Worm (Caenorhabditis elegans) whole organism, L2 larva: Measurements from ENCODE around the gene Y59A8B.21.

Experiments used
- C34F6.9 ChIP-seq: fragments of 150-350 bp; optimal IDR thresholded peaks from 2 replicates; lab custom pipeline; 2014; ENCODE audit warnings: missing biosample characterization, missing genetic modification characterization
- F13H6.1 ChIP-seq: sonication (generic microtip); optimal IDR thresholded peaks from 2 replicates; lab custom pipeline; 2016; ENCODE audit warnings: missing genetic modification characterization, missing compliant biosample characterization
- R02D3.7 ChIP-seq: fragments of 150-350 bp; optimal IDR thresholded peaks from 2 replicates; lab custom pipeline; 2014; ENCODE audit warnings: missing biosample characterization, missing genetic modification characterization
- Y55F3AM.14 ChIP-seq: fragments of 200-800 bp; sonication (Bioruptor generic); optimal IDR thresholded peaks from 2 replicates; lab custom pipeline; 2018; ENCODE audit warnings: mild to moderate bottlenecking, missing genetic modification characterization, missing compliant biosample characterization
- ZK546.5 ChIP-seq: sonication (generic microtip); optimal IDR thresholded peaks from 2 replicates; lab custom pipeline; 2017; ENCODE audit warnings: missing biosample characterization, missing genetic modification characterization
- alr-1 ChIP-seq: fragments of 150-350 bp; optimal IDR thresholded peaks from 2 replicates; lab custom pipeline; 2014; ENCODE audit warnings: missing biosample characterization, missing genetic modification characterization
- aly-2 ChIP-seq: fragments of 150-350 bp; optimal IDR thresholded peaks from 2 replicates; lab custom pipeline; 2014; ENCODE audit warnings: missing biosample characterization, missing genetic modification characterization
- ama-1 ChIP-seq: fragments of 150-350 bp; optimal IDR thresholded peaks from 2 replicates; lab custom pipeline; 2018; ENCODE audit warnings: inconsistent platforms
- blmp-1 ChIP-seq: sonication (generic microtip); optimal IDR thresholded peaks from 2 replicates; lab custom pipeline; 2017; ENCODE audit warnings: missing genetic modification characterization, mild to moderate bottlenecking, missing compliant biosample characterization, antibody characterized with exemption, moderate library complexity; ENCODE audit not compliant: insufficient read depth
- ceh-82 ChIP-seq: fragments of 150-350 bp; optimal IDR thresholded peaks from 2 replicates; lab custom pipeline; 2014; ENCODE audit warnings: missing biosample characterization, missing genetic modification characterization
- dmd-4 ChIP-seq: sonication (generic microtip); optimal IDR thresholded peaks from 2 replicates; lab custom pipeline; 2017; ENCODE audit warnings: missing biosample characterization, missing genetic modification characterization
- egl-27 ChIP-seq: sonication (generic microtip); optimal IDR thresholded peaks from 3 replicates; lab custom pipeline; 2017; ENCODE audit warnings: missing biosample characterization, missing genetic modification reagents, missing genetic modification characterization
- elt-1 ChIP-seq: fragments of 150-350 bp; optimal IDR thresholded peaks from 2 replicates; lab custom pipeline; 2014; ENCODE audit warnings: missing biosample characterization, missing genetic modification characterization
- fos-1 ChIP-seq: fragments of 150-350 bp; optimal IDR thresholded peaks from 2 replicates; lab custom pipeline; 2014; ENCODE audit warnings: missing biosample characterization, missing genetic modification characterization
- lin-13 ChIP-seq: fragments of 150-350 bp; optimal IDR thresholded peaks from 2 replicates; lab custom pipeline; 2014; ENCODE audit warnings: missing biosample characterization, missing genetic modification reagents, missing genetic modification characterization
- mab-5 ChIP-seq: fragments of 150-350 bp; optimal IDR thresholded peaks from 2 replicates; lab custom pipeline; 2014; ENCODE audit warnings: missing biosample characterization, missing genetic modification characterization
- mbf-1 ChIP-seq: sonication (generic microtip); optimal IDR thresholded peaks from 2 replicates; lab custom pipeline; 2017; ENCODE audit warnings: missing biosample characterization, missing genetic modification characterization
- mdl-1 ChIP-seq, 2 experiments: fragments of 150-350 bp in 1 of 2; sonication (generic microtip) in 1 of 2; optimal IDR thresholded peaks; 2 replicates each; lab custom pipeline; 2017; ENCODE audit warnings: missing biosample characterization in 2 of 2, missing genetic modification characterization in 2 of 2
- nhr-11 ChIP-seq: fragments of 150-350 bp; optimal IDR thresholded peaks from 2 replicates; lab custom pipeline; 2014; ENCODE audit warnings: missing biosample characterization, missing genetic modification characterization
- nhr-12 ChIP-seq: fragments of 150-350 bp; optimal IDR thresholded peaks from 2 replicates; lab custom pipeline; 2014; ENCODE audit warnings: missing biosample characterization, missing genetic modification characterization
- nhr-129 ChIP-seq: fragments of 150-350 bp; optimal IDR thresholded peaks from 2 replicates; lab custom pipeline; 2014; ENCODE audit warnings: missing biosample characterization, missing genetic modification characterization
- nhr-21 ChIP-seq: fragments of 150-350 bp; optimal IDR thresholded peaks from 2 replicates; lab custom pipeline; 2014; ENCODE audit warnings: missing biosample characterization, missing genetic modification characterization
- nhr-25 ChIP-seq: fragments of 150-350 bp; sonication (generic microtip); optimal IDR thresholded peaks from 3 replicates; lab custom pipeline; 2014; ENCODE audit warnings: missing biosample characterization, missing genetic modification characterization
- peb-1 ChIP-seq: fragments of 150-350 bp; optimal IDR thresholded peaks from 2 replicates; lab custom pipeline; 2014; ENCODE audit warnings: missing biosample characterization, missing genetic modification characterization
- sem-4 ChIP-seq: fragments of 150-350 bp; optimal IDR thresholded peaks from 2 replicates; lab custom pipeline; 2014; ENCODE audit warnings: missing biosample characterization, missing genetic modification reagents, missing genetic modification characterization
- sma-3 ChIP-seq: sonication (generic microtip); optimal IDR thresholded peaks from 2 replicates; lab custom pipeline; 2016; ENCODE audit warnings: missing genetic modification reagents, missing genetic modification characterization, missing compliant biosample characterization
- sma-9 ChIP-seq, 2 experiments: fragments of 150-350 bp in 1 of 2; sonication (generic microtip) in 1 of 2; optimal IDR thresholded peaks; 2 replicates each; lab custom pipeline; 2014 to 2016; ENCODE audit warnings: missing genetic modification characterization in 2 of 2, mild to moderate bottlenecking in 1 of 2, missing biosample characterization in 1 of 2, missing compliant biosample characterization in 1 of 2, missing genetic modification reagents in 1 of 2, moderate library complexity in 1 of 2
- snpc-4 ChIP-seq: fragments of 150-350 bp; optimal IDR thresholded peaks from 2 replicates; lab custom pipeline; 2014; ENCODE audit warnings: missing biosample characterization, missing genetic modification characterization
- unc-55 ChIP-seq: fragments of 150-350 bp; sonication (generic microtip); optimal IDR thresholded peaks from 3 replicates; lab custom pipeline; 2014; ENCODE audit warnings: missing biosample characterization, missing genetic modification reagents, missing genetic modification characterization
- ztf-1 ChIP-seq: fragments of 200-800 bp; sonication (Bioruptor generic); conservative IDR thresholded peaks from 2 replicates; pipeline ENCODE4 v1.3.6; 2022; ENCODE audit warnings: missing genetic modification characterization, missing compliant biosample characterization
- ztf-11 ChIP-seq: sonication (generic microtip); optimal IDR thresholded peaks from 2 replicates; lab custom pipeline; 2017; ENCODE audit warnings: missing biosample characterization, missing genetic modification characterization

The Y59A8B.21 gene

DNA sequence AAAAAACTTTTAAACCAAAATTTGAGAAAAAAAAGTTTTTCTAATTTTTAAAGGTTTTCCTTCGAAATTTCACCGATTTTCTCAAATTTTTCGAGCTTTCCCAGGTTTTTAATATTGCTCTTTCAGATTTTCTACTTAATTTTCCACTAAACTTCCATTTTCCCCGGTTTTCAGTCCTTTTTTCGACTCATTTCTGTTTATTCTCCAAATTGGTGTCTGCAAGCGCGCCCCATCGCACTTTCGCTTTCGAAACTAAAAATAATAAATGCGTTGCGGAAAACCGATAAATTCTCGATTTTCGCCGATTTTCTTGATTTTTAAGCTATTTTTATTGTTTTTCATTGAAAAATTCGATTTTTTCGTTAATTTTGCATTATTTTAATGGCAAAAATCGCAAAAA, 35.4 kb downstream of the Y59A8B.21 start:
- TF ChIP-seq fos-1 (no peak), snpc-4 (tag; lab: Kevin White, UChicago) (no peak), mbf-1 (tag; lab: Kevin White, UChicago) (no peak), C34F6.9 (tag; lab: Kevin White, UChicago) (peak; percentile 40), ztf-1 (no peak), peb-1 (no peak), dmd-4 (tag; lab: Kevin White, UChicago) (no peak), nhr-25 (tag; lab: Kevin White, UChicago) (no peak), blmp-1 (tag; lab: Kevin White, UChicago) (peak; percentile 2), sma-9 (GFP tag; optimal IDR thresholded peaks at IDR 0.05; lab: Kevin White, UChicago) (no peak), sma-9 (tag; optimal IDR thresholded peaks at IDR 0.05; lab: Kevin White, UChicago) (no peak), alr-1 (tag; lab: Kevin White, UChicago) (no peak), R02D3.7 (no peak), ama-1 (lab: Kevin White, UChicago) (no peak), ztf-11 (tag; lab: Kevin White, UChicago) (no peak), F13H6.1 (tag; lab: Kevin White, UChicago) (no peak), unc-55 (GFP tag; lab: Kevin White, UChicago) (no peak), ceh-82 (tag; lab: Kevin White, UChicago) (no peak)

DNA sequence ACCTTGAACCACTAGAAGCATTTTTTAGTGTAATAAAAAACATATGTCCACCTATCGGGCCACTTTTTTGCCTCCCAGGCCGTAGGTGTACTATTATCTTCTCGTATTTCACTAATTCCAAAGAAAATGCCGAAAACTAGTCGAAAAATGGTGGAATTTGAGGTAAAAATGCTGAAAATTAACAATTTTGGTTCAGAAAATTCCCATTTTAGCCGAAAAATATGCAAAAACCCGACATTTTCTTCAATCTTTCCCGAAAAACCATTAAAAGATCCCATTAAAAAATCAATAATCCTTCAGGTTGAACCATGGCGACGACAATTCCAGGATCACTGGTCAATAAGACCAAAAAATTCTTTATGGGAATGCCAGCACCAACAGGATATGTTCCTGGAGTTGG, 36.1 kb downstream of the Y59A8B.21 start, which contains the start of gene prp-6:
Gene prp-6, plus strand, starts transcription at position 301 of the 400 bp plus-strand sequence.
- TF ChIP-seq egl-27 (tag; lab: Kevin White, UChicago) (no peak), lin-13 (GFP tag; lab: Kevin White, UChicago) (no peak), ZK546.5 (tag; lab: Kevin White, UChicago) (no peak), nhr-12 (no peak), dmd-4 (tag; lab: Kevin White, UChicago) (no peak), aly-2 (tag; lab: Kevin White, UChicago) (no peak), nhr-129 (no peak), nhr-21 (tag; lab: Kevin White, UChicago) (no peak), mab-5 (tag; lab: Kevin White, UChicago) (no peak), F13H6.1 (tag; lab: Kevin White, UChicago) (no peak), unc-55 (GFP tag; lab: Kevin White, UChicago) (no peak), Y55F3AM.14 (GFP tag; lab: Kevin White, UChicago) (no peak), elt-1 (tag; lab: Kevin White, UChicago) (no peak), sma-3 (GFP tag; lab: Kevin White, UChicago) (no peak), mdl-1 (tag; optimal IDR thresholded peaks at IDR 0.05; lab: Kevin White, UChicago) (no peak)

DNA sequence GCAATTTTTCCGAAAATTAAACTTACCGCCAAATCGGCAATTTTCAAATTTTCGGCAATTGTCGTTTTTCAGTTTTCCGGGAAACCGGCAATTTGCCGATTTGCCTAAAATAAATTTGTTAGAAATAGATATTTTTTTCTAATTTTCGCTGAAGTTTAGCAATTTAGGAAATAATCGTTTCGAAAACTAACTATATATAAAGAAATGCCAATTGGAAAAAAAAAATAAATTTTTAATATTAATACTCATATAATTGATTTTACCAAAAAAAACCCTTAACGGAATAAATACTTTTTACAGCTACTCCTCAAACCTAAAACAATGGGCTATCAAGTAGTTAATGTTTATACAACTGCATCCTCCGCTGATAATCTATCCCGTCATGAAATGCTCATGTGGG, 57.2 kb downstream of the Y59A8B.21 start, which contains the start of gene ebp-1:
Gene ebp-1, plus strand, starts transcription at position 301 of the 400 bp plus-strand sequence.
- no peak for TF ChIP-seq sem-4 (tag; lab: Kevin White, UChicago)
- no peak for TF ChIP-seq Y55F3AM.14 (GFP tag; lab: Kevin White, UChicago)
- no peak for TF ChIP-seq blmp-1 (tag; lab: Kevin White, UChicago)
- TF ChIP-seq nhr-12, result no peak
- TF ChIP-seq nhr-11 (tag; lab: Kevin White, UChicago), result no peak
- TF ChIP-seq F13H6.1 (tag; lab: Kevin White, UChicago), result no peak
- no peak for TF ChIP-seq fos-1
